Fruit fly (Drosophila melanogaster) whole organism, embryonic: Measurements from ENCODE around the gene Mf.

Source experiments
- Atf6 ChIP-seq: fragments of 200-800 bp; sonication (Bioruptor generic); IDR thresholded peaks from 2 replicates; pipeline ENCODE4 v1.3.6; 2022; ENCODE audit warnings: missing biosample characterization, missing genetic modification characterization
- CG10267 ChIP-seq: fragments of 200-800 bp; sonication (Bioruptor generic); optimal IDR thresholded peaks from 2 replicates; lab custom pipeline; 2018; ENCODE audit warnings: missing biosample characterization, mild to moderate bottlenecking, missing genetic modification characterization, moderate library complexity
- CG10321 ChIP-seq: fragments of 200-800 bp; sonication (Bioruptor generic); IDR thresholded peaks from 2 replicates; pipeline ENCODE4 v1.3.6; 2022; ENCODE audit warnings: missing biosample characterization, missing genetic modification characterization
- CG10565 ChIP-seq: fragments of 200-800 bp; sonication (Bioruptor generic); optimal IDR thresholded peaks from 3 replicates; lab custom pipeline; 2016; ENCODE audit warnings: missing biosample characterization, mild to moderate bottlenecking, missing genetic modification characterization
- CG12155 ChIP-seq: fragments of 200-800 bp; sonication (Bioruptor generic); optimal IDR thresholded peaks from 3 replicates; lab custom pipeline; 2016; ENCODE audit warnings: missing biosample characterization, missing genetic modification characterization
- CG13287 ChIP-seq: fragments of 200-800 bp; sonication (Bioruptor generic); IDR thresholded peaks from 2 replicates; pipeline ENCODE4 v1.3.6; 2022; ENCODE audit warnings: missing biosample characterization, missing genetic modification characterization; ENCODE audit not compliant: partially characterized antibody
- CG13296 ChIP-seq: fragments of 200-800 bp; sonication (Bioruptor generic); optimal IDR thresholded peaks from 3 replicates; lab custom pipeline; 2018; ENCODE audit warnings: missing biosample characterization, mild to moderate bottlenecking, missing genetic modification characterization
- CG14667 ChIP-seq: fragments of 200-800 bp; sonication (Bioruptor generic); IDR thresholded peaks from 2 replicates; pipeline ENCODE4 v1.3.6; 2022; ENCODE audit warnings: missing biosample characterization, missing genetic modification characterization
- CG14710 ChIP-seq: fragments of 200-800 bp; sonication (Bioruptor generic); optimal IDR thresholded peaks from 3 replicates; lab custom pipeline; 2019; ENCODE audit warnings: missing biosample characterization, mild to moderate bottlenecking, missing genetic modification characterization, moderate library complexity
- CG17361 ChIP-seq: fragments of 200-800 bp; sonication (Bioruptor generic); IDR thresholded peaks from 3 replicates; pipeline ENCODE4 v1.3.6; 2022; ENCODE audit warnings: missing biosample characterization, missing genetic modification characterization
- CG2712 ChIP-seq: fragments of 200-800 bp; optimal IDR thresholded peaks from 3 replicates; lab custom pipeline; 2019; ENCODE audit warnings: missing biosample characterization, mild to moderate bottlenecking, missing genetic modification characterization, moderate library complexity
- CG31441 ChIP-seq: fragments of 200-800 bp; sonication (Bioruptor generic); IDR thresholded peaks from 2 replicates; pipeline ENCODE4 v1.3.6; 2022; ENCODE audit warnings: missing biosample characterization, missing genetic modification characterization
- CG32532 ChIP-seq: fragments of 200-800 bp; sonication (Bioruptor generic); IDR thresholded peaks from 2 replicates; pipeline ENCODE4 v1.3.6; 2022; ENCODE audit warnings: missing biosample characterization, missing genetic modification characterization
- CG3726 ChIP-seq: fragments of 200-800 bp; sonication (Bioruptor generic); IDR thresholded peaks from 3 replicates; pipeline ENCODE4, ENCODE4 v1.3.6; 2022; ENCODE audit warnings: missing biosample characterization, missing genetic modification characterization
- CG4404 ChIP-seq: fragments of 200-800 bp; sonication (Bioruptor generic); IDR thresholded peaks from 2 replicates; pipeline ENCODE4 v1.3.6; 2022; ENCODE audit warnings: missing biosample characterization, missing genetic modification characterization
- CG4424 ChIP-seq: fragments of 200-800 bp; sonication (Bioruptor generic); optimal IDR thresholded peaks from 3 replicates; lab custom pipeline; 2016; ENCODE audit warnings: missing biosample characterization, missing genetic modification characterization
- CG4617 ChIP-seq: fragments of 200-800 bp; sonication (Bioruptor generic); optimal IDR thresholded peaks from 3 replicates; lab custom pipeline; 2016; ENCODE audit warnings: missing biosample characterization, missing genetic modification characterization, borderline replicate concordance
- CG8359 ChIP-seq: fragments of 200-800 bp; sonication (Bioruptor generic); optimal IDR thresholded peaks from 2 replicates; lab custom pipeline; 2017; ENCODE audit warnings: missing biosample characterization, mild to moderate bottlenecking, missing genetic modification characterization, borderline replicate concordance
- CG8944 ChIP-seq: fragments of 200-800 bp; sonication (Bioruptor generic); optimal IDR thresholded peaks from 3 replicates; lab custom pipeline; 2016; ENCODE audit warnings: missing biosample characterization, missing genetic modification characterization
- CG9932 ChIP-seq: fragments of 200-800 bp; sonication (Bioruptor generic); IDR thresholded peaks from 2 replicates; pipeline ENCODE4 v1.3.6; 2022; ENCODE audit warnings: missing biosample characterization, missing genetic modification characterization
- D19B ChIP-seq: fragments of 200-800 bp; sonication (Bioruptor generic); optimal IDR thresholded peaks from 2 replicates; lab custom pipeline; 2017; ENCODE audit warnings: missing biosample characterization, mild to moderate bottlenecking, missing genetic modification characterization
- Eip74EF ChIP-seq, 2 experiments: fragments of 200-800 bp in 1 of 2; fragments of >200 bp in 1 of 2; sonication (Bioruptor generic) in 1 of 2; optimal IDR thresholded peaks; 2 replicates each; lab custom pipeline; 2017 to 2019; ENCODE audit warnings: missing biosample characterization in 2 of 2, missing genetic modification characterization in 2 of 2, mild to moderate bottlenecking in 1 of 2, moderate library complexity in 1 of 2
- Elba2 ChIP-seq: fragments of 200-800 bp; sonication (Bioruptor generic); optimal IDR thresholded peaks from 3 replicates; lab custom pipeline; 2016; ENCODE audit warnings: missing biosample characterization, missing genetic modification characterization
- Fer1 ChIP-seq: fragments of 200-800 bp; sonication (Bioruptor generic); optimal IDR thresholded peaks from 2 replicates; lab custom pipeline; 2017; ENCODE audit warnings: missing biosample characterization, mild to moderate bottlenecking, missing genetic modification characterization
- HmgZ ChIP-seq: fragments of 200-800 bp; sonication (Bioruptor generic); optimal IDR thresholded peaks from 2 replicates; lab custom pipeline; 2018; ENCODE audit warnings: missing biosample characterization, mild to moderate bottlenecking, missing genetic modification characterization
- MBD-R2 ChIP-seq: fragments of 200-800 bp; sonication (Bioruptor generic); IDR thresholded peaks from 2 replicates; pipeline ENCODE4 v1.3.6; 2022; ENCODE audit warnings: missing biosample characterization, missing genetic modification characterization
- MESR4 ChIP-seq: fragments of 200-800 bp; sonication (Bioruptor generic); optimal IDR thresholded peaks from 2 replicates; lab custom pipeline; 2018; ENCODE audit warnings: missing biosample characterization, mild to moderate bottlenecking, missing genetic modification characterization, moderate library complexity
- Myb ChIP-seq: fragments of 200-800 bp; sonication (Bioruptor generic); optimal IDR thresholded peaks from 2 replicates; lab custom pipeline; 2016; ENCODE audit warnings: missing biosample characterization, missing genetic modification characterization
- Neu2 ChIP-seq: fragments of 200-800 bp; sonication (Bioruptor generic); optimal IDR thresholded peaks from 3 replicates; lab custom pipeline; 2016; ENCODE audit warnings: missing biosample characterization, missing genetic modification characterization, borderline replicate concordance
- Sin3A ChIP-seq: fragments of >200 bp; optimal IDR thresholded peaks from 2 replicates; lab custom pipeline; 2018
- Usf ChIP-seq: fragments of 200-800 bp; sonication (Bioruptor generic); optimal IDR thresholded peaks from 2 replicates; lab custom pipeline; 2017; ENCODE audit warnings: missing genotype, missing biosample characterization, missing genetic modification characterization
- br ChIP-seq: fragments of >200 bp; optimal IDR thresholded peaks from 2 replicates; lab custom pipeline; 2017
- ems ChIP-seq: fragments of 200-800 bp; sonication (Bioruptor generic); optimal IDR thresholded peaks from 3 replicates; lab custom pipeline; 2016; ENCODE audit warnings: missing biosample characterization, missing genetic modification characterization
- fd96Cb ChIP-seq: fragments of 200-800 bp; sonication (Bioruptor generic); optimal IDR thresholded peaks from 2 replicates; lab custom pipeline; 2018; ENCODE audit warnings: missing biosample characterization, mild to moderate bottlenecking, missing genetic modification characterization, moderate library complexity
- hb ChIP-seq: fragments of 200-800 bp; sonication (Bioruptor generic); IDR thresholded peaks from 3 replicates; pipeline ENCODE4 v1.3.6; 2022; ENCODE audit warnings: missing biosample characterization, missing genetic modification characterization; ENCODE audit not compliant: partially characterized antibody
- hkb ChIP-seq, 2 experiments: fragments of 200-800 bp in 1 of 2; fragments of >200 bp in 1 of 2; sonication (Bioruptor generic) in 1 of 2; IDR thresholded peaks in 1 of 2; optimal IDR thresholded peaks in 1 of 2; 2 replicates each; pipeline versions ENCODE4 v1.3.6 to Lab custom; 2017 to 2022; ENCODE audit warnings: missing biosample characterization in 1 of 2, missing genetic modification characterization in 1 of 2
- knrl ChIP-seq: fragments of 200-800 bp; sonication (Bioruptor generic); IDR thresholded peaks from 3 replicates; pipeline ENCODE4 v1.3.6; 2022; ENCODE audit warnings: missing biosample characterization, missing genetic modification characterization; ENCODE audit not compliant: partially characterized antibody
- lilli ChIP-seq: fragments of 200-800 bp; sonication (Bioruptor generic); optimal IDR thresholded peaks from 3 replicates; lab custom pipeline; 2016; ENCODE audit warnings: missing biosample characterization, missing genetic modification characterization
- luna ChIP-seq: fragments of 200-800 bp; sonication (Bioruptor generic); optimal IDR thresholded peaks from 2 replicates; lab custom pipeline; 2016; ENCODE audit warnings: missing biosample characterization, missing genetic modification characterization
- maf-S ChIP-seq: fragments of 200-800 bp; sonication (Bioruptor generic); optimal IDR thresholded peaks from 2 replicates; lab custom pipeline; 2016; ENCODE audit warnings: missing biosample characterization, missing genetic modification characterization
- mld ChIP-seq: fragments of 200-800 bp; sonication (Bioruptor generic); IDR thresholded peaks from 3 replicates; pipeline ENCODE4 v1.3.6; 2022; ENCODE audit warnings: missing biosample characterization, missing genetic modification characterization; ENCODE audit not compliant: partially characterized antibody
- onecut ChIP-seq: fragments of 200-800 bp; sonication (Bioruptor generic); IDR thresholded peaks from 2 replicates; pipeline ENCODE4 v1.3.6; 2022; ENCODE audit warnings: missing biosample characterization, missing genetic modification characterization
- scrt ChIP-seq: fragments of 200-800 bp; sonication (Bioruptor generic); optimal IDR thresholded peaks from 2 replicates; lab custom pipeline; 2018; ENCODE audit warnings: missing biosample characterization, mild to moderate bottlenecking, missing genetic modification characterization, moderate library complexity
- slp2 ChIP-seq: fragments of 200-800 bp; sonication (Bioruptor generic); optimal IDR thresholded peaks from 2 replicates; lab custom pipeline; 2016; ENCODE audit warnings: missing biosample characterization, missing genetic modification characterization
- stwl ChIP-seq: fragments of 200-800 bp; sonication (Bioruptor generic); optimal IDR thresholded peaks from 3 replicates; lab custom pipeline; 2018; ENCODE audit warnings: missing biosample characterization, mild to moderate bottlenecking, missing genetic modification characterization, moderate library complexity
- tin ChIP-seq: fragments of 200-800 bp; sonication (Bioruptor generic); optimal IDR thresholded peaks from 3 replicates; lab custom pipeline; 2016; ENCODE audit warnings: missing biosample characterization, missing genetic modification characterization
- tio ChIP-seq: fragments of 200-800 bp; sonication (Bioruptor generic); optimal IDR thresholded peaks from 2 replicates; lab custom pipeline; 2017; ENCODE audit warnings: missing biosample characterization, missing genetic modification characterization, inconsistent platforms
- tna ChIP-seq: fragments of 200-800 bp; sonication (Bioruptor generic); IDR thresholded peaks from 2 replicates; pipeline ENCODE4 v1.3.6; 2022; ENCODE audit warnings: missing biosample characterization, missing genetic modification characterization; ENCODE audit not compliant: partially characterized antibody
- wdn ChIP-seq: fragments of 200-800 bp; sonication (Bioruptor generic); IDR thresholded peaks from 2 replicates; pipeline ENCODE4 v1.3.6; 2022; ENCODE audit warnings: missing biosample characterization, missing genetic modification characterization

The Mf gene

dm6 chr3R:15213362-15213989 is 32.2 kb upstream of the Mf start, which contains the start of the genes CG6654 and CG4210 (continued):
- TF ChIP-seq Myb (GFP tag; lab: Kevin White, UChicago) (peak; percentile 3), MESR4 (GFP tag; lab: Kevin White, UChicago) (peak; percentile 66), tin (GFP tag; lab: Kevin White, UChicago) (no peak), scrt (GFP tag; lab: Kevin White, UChicago) (no peak), CG32532 (GFP tag; lab: Robert Waterston, UW) (peak; percentile 10; the same call in 1 of the 2 replicates), CG3726 (GFP tag; lab: Robert Waterston, UW) (no peak), CG10267 (tag; lab: Kevin White, UChicago) (peak; percentile 58), Eip74EF (GFP tag; optimal IDR thresholded peaks at IDR 0.05; lab: Kevin White, UChicago) (no peak), hb (GFP tag; lab: Robert Waterston, UW) (no peak), CG2712 (tag; lab: Kevin White, UChicago) (peak; percentile 49), maf-S (no peak), lilli (peak; percentile 31), CG4424 (no peak), wdn (GFP tag; lab: Robert Waterston, UW) (no peak), CG13287 (GFP tag; lab: Robert Waterston, UW) (peak; percentile 83), Elba2 (peak; percentile 60), CG9932 (GFP tag; lab: Robert Waterston, UW) (peak; percentile 54), knrl (GFP tag; lab: Robert Waterston, UW) (peak; percentile 58; the same call in 2 of the 3 replicates), Usf (GFP tag; lab: Kevin White, UChicago) (no peak), tio (GFP tag; lab: Kevin White, UChicago) (no peak), fd96Cb (tag; lab: Kevin White, UChicago) (no peak), Sin3A (lab: Kevin White, UChicago) (peak; percentile 21), CG8944 (GFP tag; lab: Kevin White, UChicago) (no peak), onecut (no peak), Fer1 (GFP tag; lab: Kevin White, UChicago) (peak; percentile 30), CG14710 (tag; lab: Kevin White, UChicago) (peak; percentile 61), CG17361 (GFP tag; lab: Robert Waterston, UW) (peak; percentile 33; the same call in 1 of the 3 replicates), Atf6 (GFP tag; lab: Robert Waterston, UW) (no peak), CG10321 (no peak), Neu2 (GFP tag; lab: Kevin White, UChicago) (no peak), mld (GFP tag; lab: Robert Waterston, UW) (no peak), CG4404 (GFP tag; lab: Robert Waterston, UW) (no peak), CG12155 (GFP tag; lab: Kevin White, UChicago) (peak; percentile 21), HmgZ (tag; lab: Kevin White, UChicago) (peak; percentile 48), luna (GFP tag; lab: Kevin White, UChicago) (no peak), br (lab: Kevin White, UChicago) (no peak), CG8359 (GFP tag; lab: Kevin White, UChicago) (no peak), slp2 (no peak), stwl (peak; percentile 98), hkb (optimal IDR thresholded peaks at IDR 0.05; lab: Kevin White, UChicago) (no peak), hkb (GFP tag; IDR thresholded peaks at IDR 0.05; lab: Robert Waterston, UW) (no peak), MBD-R2 (GFP tag; lab: Robert Waterston, UW) (peak; percentile 52), CG13296 (GFP tag; lab: Kevin White, UChicago) (peak; percentile 5), ems (no peak), tna (GFP tag; lab: Robert Waterston, UW) (no peak), D19B (no peak), CG31441 (GFP tag; lab: Robert Waterston, UW) (peak; percentile 64), CG10565 (GFP tag; lab: Kevin White, UChicago) (no peak), CG14667 (GFP tag; lab: Robert Waterston, UW) (no peak), CG4617 (peak; percentile 78)
